Fruit fly (Drosophila melanogaster) whole organism, wandering third instar larva: ENCODE results near the gene Msh6.

Source experiments
- Abd-B ChIP-seq: fragments of >200 bp; optimal IDR thresholded peaks from 2 replicates; lab custom pipeline; 2017; ENCODE audit warnings: missing biosample characterization, missing genetic modification characterization
- CG9705 ChIP-seq: fragments of 200-800 bp; sonication (Bioruptor generic); optimal IDR thresholded peaks from 2 replicates; lab custom pipeline; 2018; ENCODE audit warnings: missing biosample characterization, mild to moderate bottlenecking, missing genetic modification characterization
- Dfd ChIP-seq: fragments of >200 bp; optimal IDR thresholded peaks from 2 replicates; lab custom pipeline; 2017; ENCODE audit warnings: missing biosample characterization, missing genetic modification characterization
- Dif ChIP-seq: fragments of 200-275, 200-300 bp; sonication (Bioruptor generic); optimal IDR thresholded peaks from 2 replicates; lab custom pipeline; 2018; ENCODE audit warnings: missing biosample characterization, missing genetic modification characterization; ENCODE audit not compliant: partially characterized antibody
- GATAd ChIP-seq: sonication (Bioruptor generic); optimal IDR thresholded peaks from 2 replicates; lab custom pipeline; 2016; ENCODE audit warnings: missing biosample characterization, missing genetic modification characterization
- HLH106 ChIP-seq: fragments of 200-800 bp; optimal IDR thresholded peaks from 3 replicates; lab custom pipeline; 2019; ENCODE audit warnings: missing biosample characterization, mild to moderate bottlenecking, missing genetic modification characterization, moderate library complexity
- Hnf4 ChIP-seq: fragments of 200-800 bp; sonication (Bioruptor generic); optimal IDR thresholded peaks from 2 replicates; lab custom pipeline; 2016; ENCODE audit warnings: missing biosample characterization, mild to moderate bottlenecking, missing genetic modification characterization
- Hr78 ChIP-seq: fragments of >200 bp; optimal IDR thresholded peaks from 2 replicates; lab custom pipeline; 2017; ENCODE audit warnings: missing biosample characterization, missing genetic modification characterization
- Hr83 ChIP-seq: fragments of 200-300 bp; sonication (Bioruptor generic); optimal IDR thresholded peaks from 2 replicates; lab custom pipeline; 2016; ENCODE audit warnings: missing biosample characterization, mild to moderate bottlenecking, missing genetic modification characterization, moderate library complexity; ENCODE audit not compliant: poor library complexity, severe bottlenecking
- Mio ChIP-seq: sonication (Bioruptor generic); optimal IDR thresholded peaks from 2 replicates; lab custom pipeline; 2016; ENCODE audit warnings: missing biosample characterization, missing genetic modification characterization
- Myc ChIP-seq: fragments of >200 bp; optimal IDR thresholded peaks from 2 replicates; lab custom pipeline; 2017
- N ChIP-seq: fragments of >200 bp; optimal IDR thresholded peaks from 2 replicates; lab custom pipeline; 2018; ENCODE audit warnings: missing biosample characterization, missing external identifiers, missing genetic modification characterization
- OdsH ChIP-seq: fragments of 200-800 bp; sonication (Bioruptor generic); optimal IDR thresholded peaks from 2 replicates; lab custom pipeline; 2016; ENCODE audit warnings: missing biosample characterization, mild to moderate bottlenecking, missing genetic modification characterization
- Rel ChIP-seq, 2 experiments: fragments of 200-800 bp; sonication (Bioruptor generic) in 1 of 2; optimal IDR thresholded peaks; 2 replicates in 1 of 2; 3 replicates in 1 of 2; lab custom pipeline; 2016 to 2019; ENCODE audit warnings: mild to moderate bottlenecking in 2 of 2, missing biosample characterization in 2 of 2, missing genetic modification characterization in 2 of 2, moderate library complexity in 1 of 2
- Sp1 ChIP-seq: fragments of 200-800 bp; sonication (Bioruptor generic); optimal IDR thresholded peaks from 3 replicates; lab custom pipeline; 2019; ENCODE audit warnings: missing biosample characterization, mild to moderate bottlenecking, missing genetic modification characterization, moderate library complexity
- Vsx2 ChIP-seq: fragments of 200-300, 225-300 bp; sonication (Bioruptor generic); optimal IDR thresholded peaks from 2 replicates; lab custom pipeline; 2018; ENCODE audit warnings: missing biosample characterization, missing genetic modification characterization; ENCODE audit not compliant: partially characterized antibody
- br ChIP-seq: fragments of 200-800 bp; sonication (Bioruptor generic); optimal IDR thresholded peaks from 2 replicates; lab custom pipeline; 2016; ENCODE audit warnings: missing biosample characterization, missing genetic modification characterization
- dl ChIP-seq, 2 experiments: fragments of 175-275, 200-275 bp in 1 of 2; fragments of 200-275 bp in 1 of 2; sonication (Bioruptor generic); optimal IDR thresholded peaks; lab custom pipeline; 2018; ENCODE audit warnings: mild to moderate bottlenecking in 2 of 2, missing biosample characterization in 2 of 2, missing genetic modification characterization in 2 of 2, moderate library complexity in 2 of 2; ENCODE audit not compliant: partially characterized antibody in 2 of 2, insufficient read depth in 1 of 2
- dmrt93B ChIP-seq: fragments of 200-800 bp; sonication (Bioruptor generic); optimal IDR thresholded peaks from 2 replicates; lab custom pipeline; 2018; ENCODE audit warnings: missing biosample characterization, mild to moderate bottlenecking, missing genetic modification characterization
- dsf ChIP-seq: sonication (Bioruptor generic); optimal IDR thresholded peaks from 2 replicates; lab custom pipeline; 2016; ENCODE audit warnings: missing biosample characterization, missing genetic modification characterization, borderline replicate concordance
- ey ChIP-seq: fragments of 200-800 bp; sonication (Bioruptor generic); optimal IDR thresholded peaks from 2 replicates; lab custom pipeline; 2016; ENCODE audit warnings: missing biosample characterization, missing genetic modification characterization
- foxo ChIP-seq, 2 experiments: fragments of 200-800 bp; sonication (Bioruptor generic); optimal IDR thresholded peaks; 2 replicates in 1 of 2; 3 replicates in 1 of 2; lab custom pipeline; 2016 to 2017; ENCODE audit warnings: missing biosample characterization in 2 of 2, missing genetic modification characterization in 2 of 2
- h ChIP-seq: fragments of 200-800 bp; sonication (Bioruptor generic); optimal IDR thresholded peaks from 3 replicates; lab custom pipeline; 2016; ENCODE audit warnings: missing biosample characterization, mild to moderate bottlenecking, missing genetic modification characterization
- lola ChIP-seq: fragments of >200 bp; optimal IDR thresholded peaks from 2 replicates; lab custom pipeline; 2017; ENCODE audit warnings: missing biosample characterization, missing genetic modification characterization
- pan ChIP-seq: fragments of >200 bp; optimal IDR thresholded peaks from 2 replicates; lab custom pipeline; 2017
- psq ChIP-seq: fragments of 200-800 bp; sonication (Bioruptor generic); optimal IDR thresholded peaks from 3 replicates; lab custom pipeline; 2017; ENCODE audit warnings: missing biosample characterization, mild to moderate bottlenecking, missing genetic modification characterization, moderate library complexity
- rgr ChIP-seq: fragments of 200-800 bp; sonication (Bioruptor generic); optimal IDR thresholded peaks from 3 replicates; lab custom pipeline; 2016; ENCODE audit warnings: missing biosample characterization, mild to moderate bottlenecking, missing genetic modification characterization
- sv ChIP-seq: fragments of 200-800 bp; sonication (Bioruptor generic); optimal IDR thresholded peaks from 3 replicates; lab custom pipeline; 2016; ENCODE audit warnings: missing biosample characterization, missing genetic modification characterization
- usp ChIP-seq: fragments of >200 bp; optimal IDR thresholded peaks from 2 replicates; lab custom pipeline; 2017; ENCODE audit warnings: missing biosample characterization, missing genetic modification characterization
- woc ChIP-seq: sonication (Bioruptor generic); optimal IDR thresholded peaks from 2 replicates; lab custom pipeline; 2016; ENCODE audit warnings: missing biosample characterization, mild to moderate bottlenecking, missing genetic modification characterization

Msh6 gene

DNA sequence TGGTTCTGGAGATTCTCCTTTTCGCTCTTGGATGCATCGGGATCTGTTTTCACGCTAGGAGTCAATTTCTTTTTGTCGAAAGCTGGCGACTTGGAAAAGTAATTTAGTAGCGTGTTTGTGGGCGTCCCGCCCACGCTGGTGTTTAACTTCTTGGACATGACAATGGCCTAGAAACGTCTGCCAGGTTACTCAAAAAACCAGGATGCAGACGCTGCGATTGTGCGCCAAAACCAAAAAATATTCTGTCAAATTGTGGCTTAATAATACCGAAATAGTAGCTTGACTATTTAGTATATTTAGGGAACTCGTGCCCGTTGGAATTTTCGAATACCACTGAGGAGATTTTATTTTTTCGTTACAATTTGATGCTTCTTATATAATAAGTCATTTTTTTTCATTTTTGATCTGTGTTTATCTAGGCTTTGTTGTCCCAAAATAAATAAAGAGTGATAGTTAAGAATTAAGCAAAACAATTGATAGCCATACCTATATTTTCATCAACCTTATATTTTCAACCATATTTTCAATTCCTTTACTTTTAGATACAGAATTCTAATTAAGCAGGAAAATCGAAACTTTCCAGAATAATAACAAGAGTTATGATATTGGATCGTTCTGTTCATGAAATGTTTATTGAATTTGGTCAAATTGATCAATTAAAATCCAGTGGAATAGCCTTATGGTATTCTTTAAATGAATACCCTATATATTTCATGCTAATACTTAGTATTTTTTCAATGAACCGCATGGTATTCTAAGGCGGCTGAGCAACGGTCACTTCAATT is at the start of gene Msh6, which contains the start of gene Prp31:
Gene Msh6 (minus strand): TSS at position 233 of the 785 bp plus-strand sequence.
Gene Prp31 (plus strand): TSS at position 771 of the 785 bp plus-strand sequence.
- TF ChIP-seq Sp1 (GFP tag; lab: Kevin White, UChicago) (peak; percentile 61), Rel (GFP tag; optimal IDR thresholded peaks at IDR 0.05; lab: Kevin White, UChicago) (no peak), Rel (tag; optimal IDR thresholded peaks at IDR 0.05; lab: Kevin White, UChicago) (no peak), psq (peak; percentile 40), Dfd (GFP tag; lab: Kevin White, UChicago) (no peak), lola (GFP tag; lab: Kevin White, UChicago) (no peak), ey (GFP tag; lab: Kevin White, UChicago) (peak; percentile 46), CG9705 (GFP tag; lab: Kevin White, UChicago) (peak; percentile 60), sv (GFP tag; lab: Kevin White, UChicago) (peak; percentile 35), pan (lab: Kevin White, UChicago) (no peak), HLH106 (tag; lab: Kevin White, UChicago) (peak; percentile 63)

DNA sequence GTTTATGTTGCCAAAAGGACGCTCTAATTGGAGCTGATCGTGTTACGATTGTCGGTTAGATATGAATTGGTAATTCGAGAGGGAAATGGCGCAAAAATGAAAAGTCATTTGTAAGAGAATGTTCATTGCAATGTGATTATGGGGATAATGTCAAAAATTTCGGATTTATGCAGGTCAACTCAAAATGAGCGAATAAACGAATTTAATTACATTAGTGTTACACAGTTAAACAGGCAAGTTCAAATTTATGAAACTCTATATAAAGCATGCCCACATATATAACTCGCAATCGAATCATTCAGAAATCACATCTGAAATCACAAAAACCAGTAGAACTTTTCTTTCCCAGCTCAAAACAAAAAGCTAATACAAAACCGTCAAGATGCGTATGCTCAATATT is 49.2 kb upstream of the Msh6 start, which contains the start of gene Prx1:
Gene Prx1 (plus strand): TSS at position 301 of the 400 bp plus-strand sequence.
- TF ChIP-seq N (GFP tag; lab: Kevin White, UChicago) (no peak), Dfd (GFP tag; lab: Kevin White, UChicago) (no peak), h (GFP tag; lab: Kevin White, UChicago) (no peak)
- TF ChIP-seq, all 38 proteins: peak for 0

DNA sequence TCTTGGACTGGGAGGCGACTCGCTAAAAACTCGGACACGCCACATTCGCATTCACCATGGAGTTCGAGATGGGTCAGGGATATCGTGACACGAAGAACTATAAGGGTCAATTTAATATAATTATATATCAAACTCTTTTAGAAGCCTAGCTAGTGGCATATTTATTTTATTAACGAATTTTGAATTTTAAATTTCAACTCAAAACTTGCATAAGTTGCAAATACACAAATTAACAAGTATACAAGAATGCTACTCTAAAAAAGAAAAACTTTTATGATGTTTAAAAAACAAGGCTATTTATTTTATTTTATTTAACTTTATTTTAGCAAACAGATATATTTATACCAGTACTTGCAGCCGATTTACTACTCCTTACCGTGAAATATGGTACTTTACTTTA is 47.7 kb upstream of the Msh6 start:
- no peak for TF ChIP-seq Rel (GFP tag; optimal IDR thresholded peaks at IDR 0.05; lab: Kevin White, UChicago)
- no peak for TF ChIP-seq Rel (tag; optimal IDR thresholded peaks at IDR 0.05; lab: Kevin White, UChicago)
- TF ChIP-seq Mio (GFP tag; lab: Kevin White, UChicago), result no peak
- no peak for TF ChIP-seq sv (GFP tag; lab: Kevin White, UChicago)
- TF ChIP-seq Sp1 (GFP tag; lab: Kevin White, UChicago), result no peak
- no peak for TF ChIP-seq Hnf4 (GFP tag; lab: Kevin White, UChicago)
- peak; percentile 27 for TF ChIP-seq psq
- TF ChIP-seq Vsx2 (GFP tag; lab: Kevin White, UChicago), result no peak
- no peak for TF ChIP-seq Hr78 (GFP tag; lab: Kevin White, UChicago)
- TF ChIP-seq GATAd (GFP tag; lab: Kevin White, UChicago), result no peak
- peak in 1 of 2 experiments; percentile 28 for TF ChIP-seq foxo (GFP tag; optimal IDR thresholded peaks at IDR 0.05; lab: Kevin White, UChicago)
- no peak for TF ChIP-seq dsf (GFP tag; lab: Kevin White, UChicago)
- TF ChIP-seq OdsH (GFP tag; lab: Kevin White, UChicago), result no peak
- no peak for TF ChIP-seq Dfd (GFP tag; lab: Kevin White, UChicago)
- TF ChIP-seq usp (GFP tag; lab: Kevin White, UChicago), result no peak
- TF ChIP-seq h (GFP tag; lab: Kevin White, UChicago), result peak; percentile 3

DNA sequence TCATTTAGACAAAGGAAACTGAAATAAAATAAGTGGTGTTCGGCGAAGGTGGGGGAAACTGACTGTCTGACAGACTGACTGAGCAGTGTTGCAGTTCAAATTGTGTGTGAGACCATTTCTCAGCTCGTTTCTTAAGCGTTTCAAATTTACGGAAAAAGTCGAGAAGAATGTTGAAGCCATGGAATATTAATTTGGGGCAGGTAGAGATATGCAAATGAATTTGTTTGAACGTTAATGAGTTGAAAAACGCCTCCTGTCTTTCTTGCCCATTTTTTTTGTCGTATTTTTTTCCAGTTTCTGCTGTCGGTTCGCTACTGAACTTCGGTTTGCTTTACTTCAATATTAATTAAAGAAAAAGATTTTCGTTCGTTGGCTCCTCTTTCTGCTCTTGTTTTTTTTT is 45.2 kb upstream of the Msh6 start:
- TF ChIP-seq Myc (lab: Kevin White, UChicago) (no peak), br (GFP tag; lab: Kevin White, UChicago) (no peak), foxo (GFP tag; optimal IDR thresholded peaks at IDR 0.05; lab: Kevin White, UChicago) (no peak), lola (GFP tag; lab: Kevin White, UChicago) (no peak), dl (GFP tag; optimal IDR thresholded peaks at IDR 0.05; lab: Kevin White, UChicago; ENCODE audit: insufficient read depth in 1 of 2, partially characterized antibody in 2 of 2) (no peak), woc (GFP tag; lab: Kevin White, UChicago) (no peak), ey (GFP tag; lab: Kevin White, UChicago) (no peak), dsf (GFP tag; lab: Kevin White, UChicago) (no peak), Dif (GFP tag; lab: Kevin White, UChicago) (no peak), Hr78 (GFP tag; lab: Kevin White, UChicago) (no peak), dmrt93B (GFP tag; lab: Kevin White, UChicago) (no peak), N (GFP tag; lab: Kevin White, UChicago) (no peak), usp (GFP tag; lab: Kevin White, UChicago) (no peak), pan (lab: Kevin White, UChicago) (no peak)

DNA sequence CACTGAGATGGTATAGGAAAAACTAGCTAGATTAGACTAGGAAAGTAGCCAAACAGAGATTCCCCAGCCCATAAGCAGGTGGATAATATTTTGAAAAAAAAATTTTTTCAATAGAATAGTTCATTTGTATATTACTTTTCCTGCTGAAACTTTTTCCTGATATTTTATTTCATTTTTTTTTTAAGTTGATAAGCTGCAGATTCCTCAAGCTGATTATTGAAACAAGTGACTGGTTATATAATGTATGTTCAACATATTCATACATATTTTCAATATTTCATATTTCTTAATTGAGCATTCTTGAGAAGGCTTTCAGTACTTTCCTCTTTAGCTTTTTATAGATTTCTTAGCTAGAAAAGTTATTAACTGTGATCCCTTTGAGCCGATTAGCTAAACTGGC is 44.7 kb upstream of the Msh6 start:
- no peak for TF ChIP-seq pan (lab: Kevin White, UChicago)
- no peak for TF ChIP-seq woc (GFP tag; lab: Kevin White, UChicago)
- TF ChIP-seq Abd-B, result no peak
- no peak for TF ChIP-seq GATAd (GFP tag; lab: Kevin White, UChicago)
- no peak for TF ChIP-seq usp (GFP tag; lab: Kevin White, UChicago)
- TF ChIP-seq dmrt93B (GFP tag; lab: Kevin White, UChicago), result no peak
- TF ChIP-seq N (GFP tag; lab: Kevin White, UChicago), result no peak
- TF ChIP-seq h (GFP tag; lab: Kevin White, UChicago), result no peak
- TF ChIP-seq Dfd (GFP tag; lab: Kevin White, UChicago), result no peak
- no peak for TF ChIP-seq sv (GFP tag; lab: Kevin White, UChicago)
- no peak for TF ChIP-seq Hr83
- no peak for TF ChIP-seq Hr78 (GFP tag; lab: Kevin White, UChicago)
- TF ChIP-seq rgr (GFP tag; lab: Kevin White, UChicago), result no peak
- TF ChIP-seq, all 38 proteins: peak for 0
